Fruit fly (Drosophila melanogaster) whole organism, embryonic: ENCODE data around the gene CG17191.

ENCODE experiments used
- Awh ChIP-seq: fragments of 200-800 bp; sonication (Bioruptor generic); IDR thresholded peaks from 2 replicates; pipeline ENCODE4, ENCODE4 v1.3.6; 2022; ENCODE audit warnings: missing biosample characterization, missing genetic modification characterization
- Bdp1 ChIP-seq: fragments of 200-800 bp; sonication (Bioruptor generic); optimal IDR thresholded peaks from 3 replicates; lab custom pipeline; 2016; ENCODE audit warnings: missing biosample characterization, missing genetic modification characterization
- CG10147 ChIP-seq: fragments of 200-800 bp; sonication (Bioruptor generic); optimal IDR thresholded peaks from 2 replicates; lab custom pipeline; 2019; ENCODE audit warnings: missing biosample characterization, mild to moderate bottlenecking, missing genetic modification characterization, moderate library complexity
- CG10462 ChIP-seq: fragments of 200-800 bp; sonication (Bioruptor generic); optimal IDR thresholded peaks from 2 replicates; lab custom pipeline; 2016; ENCODE audit warnings: missing biosample characterization, missing genetic modification characterization
- CG12659 ChIP-seq: fragments of 200-800 bp; sonication (Bioruptor generic); optimal IDR thresholded peaks from 3 replicates; lab custom pipeline; 2017; ENCODE audit warnings: mild to moderate bottlenecking, missing biosample characterization, missing genetic modification reagents, missing genetic modification characterization
- CG12769 ChIP-seq: fragments of 200-800 bp; sonication (Bioruptor generic); optimal IDR thresholded peaks from 2 replicates; lab custom pipeline; 2019; ENCODE audit warnings: missing biosample characterization, mild to moderate bottlenecking, missing genetic modification characterization, moderate library complexity
- CG14014 ChIP-seq: fragments of 200-800 bp; sonication (Bioruptor generic); IDR thresholded peaks from 2 replicates; pipeline ENCODE4 v1.3.6; 2022; ENCODE audit warnings: missing biosample characterization, missing genetic modification characterization
- CG17385 ChIP-seq: fragments of 200-800 bp; sonication (Bioruptor generic); optimal IDR thresholded peaks from 3 replicates; lab custom pipeline; 2018; ENCODE audit warnings: missing biosample characterization, mild to moderate bottlenecking, missing genetic modification characterization
- CG17829 ChIP-seq: fragments of 200-800 bp; optimal IDR thresholded peaks from 2 replicates; lab custom pipeline; 2019; ENCODE audit warnings: missing biosample characterization, mild to moderate bottlenecking, missing genetic modification characterization, moderate library complexity
- CG30403 ChIP-seq: fragments of 200-800 bp; sonication (Bioruptor generic); optimal IDR thresholded peaks from 3 replicates; lab custom pipeline; 2016; ENCODE audit warnings: missing biosample characterization, missing genetic modification characterization
- CG34376 ChIP-seq: fragments of 200-800 bp; sonication (Bioruptor generic); optimal IDR thresholded peaks from 2 replicates; lab custom pipeline; 2018; ENCODE audit warnings: missing biosample characterization, mild to moderate bottlenecking, missing genetic modification characterization
- CG7745 ChIP-seq: fragments of 200-800 bp; sonication (Bioruptor generic); optimal IDR thresholded peaks from 2 replicates; lab custom pipeline; 2018; ENCODE audit warnings: missing biosample characterization, mild to moderate bottlenecking, missing genetic modification characterization, moderate library complexity
- CG7839 ChIP-seq: fragments of 200-800 bp; sonication (Bioruptor generic); optimal IDR thresholded peaks from 3 replicates; lab custom pipeline; 2018; ENCODE audit warnings: missing biosample characterization, mild to moderate bottlenecking, missing genetic modification characterization, moderate library complexity
- CG8388 ChIP-seq: fragments of 200-800 bp; sonication (Bioruptor generic); optimal IDR thresholded peaks from 2 replicates; lab custom pipeline; 2019; ENCODE audit warnings: missing biosample characterization, mild to moderate bottlenecking, missing genetic modification characterization, moderate library complexity
- CG8924 ChIP-seq: fragments of 200-800 bp; optimal IDR thresholded peaks from 3 replicates; lab custom pipeline; 2019; ENCODE audit warnings: missing biosample characterization, mild to moderate bottlenecking, missing genetic modification characterization, moderate library complexity
- CkIIα-i1 ChIP-seq: fragments of 200-800 bp; sonication (Bioruptor generic); IDR thresholded peaks from 2 replicates; pipeline ENCODE4 v1.3.6; 2022; ENCODE audit warnings: missing biosample characterization, missing genetic modification characterization
- CoRest ChIP-seq: fragments of 200-800 bp; sonication (Bioruptor generic); optimal IDR thresholded peaks from 3 replicates; lab custom pipeline; 2018; ENCODE audit warnings: missing biosample characterization, mild to moderate bottlenecking, missing genetic modification characterization, moderate library complexity
- CrebB ChIP-seq: fragments of 200-800 bp; sonication (Bioruptor generic); optimal IDR thresholded peaks from 3 replicates; lab custom pipeline; 2018; ENCODE audit warnings: missing biosample characterization, mild to moderate bottlenecking, missing genetic modification characterization
- Dp ChIP-seq: fragments of 200-800 bp; sonication (Bioruptor generic); optimal IDR thresholded peaks from 2 replicates; lab custom pipeline; 2018; ENCODE audit warnings: missing biosample characterization, mild to moderate bottlenecking, missing genetic modification characterization, moderate library complexity
- E2f1 ChIP-seq: fragments of 200-800 bp; sonication (Bioruptor generic); IDR thresholded peaks from 2 replicates; pipeline ENCODE4 v1.3.6; 2022; ENCODE audit warnings: missing biosample characterization, missing genetic modification characterization
- E2f2 ChIP-seq: fragments of 200-800 bp; sonication (Bioruptor generic); IDR thresholded peaks from 2 replicates; pipeline ENCODE4 v1.3.6; 2022; ENCODE audit warnings: missing biosample characterization, missing genetic modification characterization
- Hr78 ChIP-seq, 2 experiments: fragments of 200-800 bp in 1 of 2; fragments of >200 bp in 1 of 2; sonication (Bioruptor generic) in 1 of 2; optimal IDR thresholded peaks; 2 replicates each; lab custom pipeline; 2017 to 2019; ENCODE audit warnings: missing biosample characterization in 2 of 2, missing genetic modification characterization in 2 of 2, mild to moderate bottlenecking in 1 of 2, moderate library complexity in 1 of 2
- Meics ChIP-seq: fragments of 200-800 bp; sonication (Bioruptor generic); optimal IDR thresholded peaks from 2 replicates; lab custom pipeline; 2017; ENCODE audit warnings: missing biosample characterization, mild to moderate bottlenecking, missing genetic modification characterization
- Nf-YC ChIP-seq: fragments of 200-800 bp; optimal IDR thresholded peaks from 3 replicates; lab custom pipeline; 2019; ENCODE audit warnings: missing biosample characterization, mild to moderate bottlenecking, missing genetic modification characterization, moderate library complexity
- Oli ChIP-seq: fragments of 200-800 bp; sonication (Bioruptor generic); optimal IDR thresholded peaks from 2 replicates; lab custom pipeline; 2018; ENCODE audit warnings: missing biosample characterization, mild to moderate bottlenecking, missing genetic modification characterization, moderate library complexity
- Ptx1 ChIP-seq: fragments of 200-800 bp; sonication (Bioruptor generic); IDR thresholded peaks from 2 replicates; pipeline ENCODE4 v1.3.6; 2022; ENCODE audit warnings: missing biosample characterization, missing genetic modification characterization
- Spps ChIP-seq: fragments of 200-800 bp; sonication (Bioruptor generic); optimal IDR thresholded peaks from 2 replicates; lab custom pipeline; 2018; ENCODE audit warnings: missing biosample characterization, mild to moderate bottlenecking, missing genetic modification characterization
- Xbp1 ChIP-seq: fragments of 200-800 bp; sonication (Bioruptor generic); optimal IDR thresholded peaks from 3 replicates; lab custom pipeline; 2016; ENCODE audit warnings: missing biosample characterization, mild to moderate bottlenecking, missing genetic modification characterization
- al ChIP-seq: fragments of 200-800 bp; sonication (Bioruptor generic); IDR thresholded peaks from 2 replicates; pipeline ENCODE4 v1.3.6; 2022; ENCODE audit warnings: missing biosample characterization, missing genetic modification characterization
- cg ChIP-seq: fragments of 200-800 bp; sonication (Bioruptor generic); optimal IDR thresholded peaks from 3 replicates; lab custom pipeline; 2019; ENCODE audit warnings: missing biosample characterization, mild to moderate bottlenecking, missing genetic modification characterization, moderate library complexity
- chinmo ChIP-seq: fragments of 200-800 bp; sonication (Bioruptor generic); IDR thresholded peaks from 4 replicates; pipeline ENCODE4 v1.3.6; 2022; ENCODE audit warnings: missing biosample characterization, missing genetic modification characterization; ENCODE audit not compliant: partially characterized antibody
- crc ChIP-seq: fragments of 200-800 bp; sonication (Bioruptor generic); optimal IDR thresholded peaks from 2 replicates; lab custom pipeline; 2016; ENCODE audit warnings: missing biosample characterization, missing genetic modification characterization
- dmrt99B ChIP-seq: fragments of 200-800 bp; sonication (Bioruptor generic); optimal IDR thresholded peaks from 2 replicates; lab custom pipeline; 2018; ENCODE audit warnings: missing biosample characterization, mild to moderate bottlenecking, missing genetic modification characterization, moderate library complexity
- eve ChIP-seq, 2 experiments: fragments of >200 bp; optimal IDR thresholded peaks; 2 replicates each; lab custom pipeline; 2017; ENCODE audit warnings: missing biosample characterization in 2 of 2, missing genetic modification characterization in 2 of 2
- exex ChIP-seq: fragments of 200-800 bp; sonication (Bioruptor generic); optimal IDR thresholded peaks from 4 replicates; lab custom pipeline; 2018; ENCODE audit warnings: missing biosample characterization, mild to moderate bottlenecking, missing genetic modification characterization, moderate library complexity
- gce ChIP-seq: fragments of 200-800 bp; sonication (Bioruptor generic); IDR thresholded peaks from 3 replicates; pipeline ENCODE4 v1.3.6; 2022; ENCODE audit warnings: missing biosample characterization, missing genetic modification characterization
- gcm ChIP-seq: fragments of 200-800 bp; sonication (Bioruptor generic); optimal IDR thresholded peaks from 2 replicates; lab custom pipeline; 2019; ENCODE audit warnings: missing biosample characterization, mild to moderate bottlenecking, missing genetic modification characterization, moderate library complexity
- gem ChIP-seq: fragments of 200-800 bp; sonication (Bioruptor generic); optimal IDR thresholded peaks from 2 replicates; lab custom pipeline; 2019; ENCODE audit warnings: missing biosample characterization, mild to moderate bottlenecking, missing genetic modification characterization, moderate library complexity
- grau ChIP-seq: fragments of 200-800 bp; optimal IDR thresholded peaks from 3 replicates; lab custom pipeline; 2019; ENCODE audit warnings: missing biosample characterization, mild to moderate bottlenecking, missing genetic modification characterization, moderate library complexity
- grn ChIP-seq: fragments of 200-800 bp; sonication (Bioruptor generic); optimal IDR thresholded peaks from 3 replicates; lab custom pipeline; 2017; ENCODE audit warnings: missing biosample characterization, missing genetic modification characterization
- gsb ChIP-seq: fragments of 200-800 bp; sonication (Bioruptor generic); IDR thresholded peaks from 2 replicates; pipeline ENCODE4 v1.3.6; 2022; ENCODE audit warnings: missing biosample characterization, missing genetic modification characterization
- mirr ChIP-seq: fragments of 200-800 bp; sonication (Bioruptor generic); optimal IDR thresholded peaks from 3 replicates; lab custom pipeline; 2018; ENCODE audit warnings: missing biosample characterization, mild to moderate bottlenecking, missing genetic modification characterization
- mld ChIP-seq: fragments of 200-800 bp; sonication (Bioruptor generic); IDR thresholded peaks from 3 replicates; pipeline ENCODE4 v1.3.6; 2022; ENCODE audit warnings: missing biosample characterization, missing genetic modification characterization; ENCODE audit not compliant: partially characterized antibody
- slbo ChIP-seq: fragments of 200-800 bp; sonication (Bioruptor generic); IDR thresholded peaks from 2 replicates; pipeline ENCODE4 v1.3.6; 2022; ENCODE audit warnings: missing biosample characterization, missing genetic modification characterization
- trem ChIP-seq: fragments of 200-800 bp; optimal IDR thresholded peaks from 3 replicates; lab custom pipeline; 2019; ENCODE audit warnings: missing biosample characterization, mild to moderate bottlenecking, missing genetic modification characterization, moderate library complexity
- unpg ChIP-seq: fragments of 200-800 bp; sonication (Bioruptor generic); optimal IDR thresholded peaks from 3 replicates; lab custom pipeline; 2018; ENCODE audit warnings: missing biosample characterization, mild to moderate bottlenecking, missing genetic modification characterization, moderate library complexity
- zf30C ChIP-seq: fragments of 200-800 bp; sonication (Bioruptor generic); optimal IDR thresholded peaks from 3 replicates; lab custom pipeline; 2018; ENCODE audit warnings: missing biosample characterization, mild to moderate bottlenecking, missing genetic modification characterization

Gene CG17191

dm6 chr3R:26968823-26969638 lies 50.5 kb downstream of the CG17191 start (continued):
- peak; percentile 53 for TF ChIP-seq grn (GFP tag; lab: Kevin White, UChicago)
- TF ChIP-seq Oli (tag; lab: Kevin White, UChicago): peak; percentile 37
- peak; percentile 17 for TF ChIP-seq Nf-YC (tag; lab: Kevin White, UChicago)
- no peak for TF ChIP-seq Spps
- peak; percentile 33 for TF ChIP-seq CG8924 (tag; lab: Kevin White, UChicago)
- TF ChIP-seq CG14014 (GFP tag; lab: Robert Waterston, UW): 0 out of 2 replicates have a peak, but pooled peaks have one; percentile 19
- peak; percentile 24 for TF ChIP-seq CG30403 (GFP tag; lab: Kevin White, UChicago)
- peak; percentile 2 for TF ChIP-seq trem (tag; lab: Kevin White, UChicago)
- TF ChIP-seq CG7839: peak; percentile 37
- TF ChIP-seq CG17829 (tag; lab: Kevin White, UChicago): peak; percentile 11
- peak; percentile 41 for TF ChIP-seq dmrt99B (tag; lab: Kevin White, UChicago)
- TF ChIP-seq chinmo (GFP tag; lab: Robert Waterston, UW): peak; percentile 97
- peak; percentile 43 for TF ChIP-seq grau (tag; lab: Kevin White, UChicago)
- TF ChIP-seq CG34376 (GFP tag; lab: Kevin White, UChicago): peak; percentile 41
- peak; percentile 61 for TF ChIP-seq gem (tag; lab: Kevin White, UChicago)
- TF ChIP-seq CkIIα-i1 (GFP tag; lab: Robert Waterston, UW): no peak
- 0 out of 2 replicates have a peak, but pooled peaks have one; percentile 10 for TF ChIP-seq al
- TF ChIP-seq crc: no peak
- peak; percentile 46; the same call in 1 of the 2 replicates for TF ChIP-seq gsb (GFP tag; lab: Robert Waterston, UW)
- 0 out of 2 replicates have a peak, but pooled peaks have one; percentile 31 for TF ChIP-seq E2f1 (GFP tag; lab: Robert Waterston, UW)
- TF ChIP-seq unpg: peak; percentile 44
- TF ChIP-seq mld (GFP tag; lab: Robert Waterston, UW): no peak
- TF ChIP-seq slbo: peak; percentile 4; the same call in 1 of the 2 replicates
- TF ChIP-seq gce (GFP tag; lab: Robert Waterston, UW): no peak
- TF ChIP-seq CG17385 (GFP tag; lab: Kevin White, UChicago): peak; percentile 20
- TF ChIP-seq Hr78 (GFP tag; optimal IDR thresholded peaks at IDR 0.05; lab: Kevin White, UChicago): peak in 1 of 2 experiments; percentile 15
- no peak for TF ChIP-seq CrebB (tag; lab: Kevin White, UChicago)
- TF ChIP-seq Meics: no peak
- TF ChIP-seq zf30C: peak; percentile 47
- peak; percentile 87 for TF ChIP-seq exex (tag; lab: Kevin White, UChicago)
- no peak for TF ChIP-seq Bdp1 (GFP tag; lab: Kevin White, UChicago)
- TF ChIP-seq gcm (GFP tag; lab: Kevin White, UChicago): peak; percentile 21
- no peak for TF ChIP-seq CG10462 (GFP tag; lab: Kevin White, UChicago)
- 0 out of 2 replicates have a peak, but pooled peaks have one; percentile 16 for TF ChIP-seq E2f2 (GFP tag; lab: Robert Waterston, UW)
- TF ChIP-seq Awh: 0 out of 2 replicates have a peak, but pooled peaks have one; percentile 18
- TF ChIP-seq CG7745: no peak
- no peak for TF ChIP-seq Dp (GFP tag; lab: Kevin White, UChicago)
- TF ChIP-seq mirr (GFP tag; lab: Kevin White, UChicago): peak; percentile 86
- no peak for TF ChIP-seq eve (GFP tag; optimal IDR thresholded peaks at IDR 0.05; lab: Kevin White, UChicago)
- TF ChIP-seq Xbp1 (GFP tag; lab: Kevin White, UChicago): peak; percentile 16
- TF ChIP-seq CG12769 (tag; lab: Kevin White, UChicago): peak; percentile 80
- TF ChIP-seq CG12659 (GFP tag; lab: Kevin White, UChicago): peak; percentile 7
- no peak for TF ChIP-seq cg (GFP tag; lab: Kevin White, UChicago)
- TF ChIP-seq Ptx1 (GFP tag; lab: Robert Waterston, UW): 0 out of 2 replicates have a peak, but pooled peaks have one; percentile 18
- peak; percentile 51 for TF ChIP-seq CoRest
- TF ChIP-seq CG10147: peak; percentile 13
- peak; percentile 20 for TF ChIP-seq CG8388 (GFP tag; lab: Kevin White, UChicago)
